Fruit fly (Drosophila melanogaster) whole organism, pupa: ENCODE results near the gene CG14419.

Source experiments
- CG10348 ChIP-seq: fragments of 200-800 bp; sonication (Bioruptor generic); IDR thresholded peaks from 2 replicates; pipeline ENCODE4 v1.3.6; 2022; ENCODE audit warnings: missing biosample characterization, missing genetic modification characterization
- CG12605 ChIP-seq: fragments of 200-800 bp; sonication (Bioruptor generic); IDR thresholded peaks from 2 replicates; pipeline ENCODE4 v1.3.6; 2022; ENCODE audit warnings: missing biosample characterization, missing genetic modification characterization
- CG13204 ChIP-seq: fragments of 200-800 bp; sonication (Bioruptor generic); optimal IDR thresholded peaks from 2 replicates; lab custom pipeline; 2018; ENCODE audit warnings: missing biosample characterization, mild to moderate bottlenecking, missing genetic modification characterization, moderate library complexity
- CG14655 ChIP-seq: fragments of 200-800 bp; sonication (Bioruptor generic); optimal IDR thresholded peaks from 3 replicates; lab custom pipeline; 2017; ENCODE audit warnings: mild to moderate bottlenecking, missing biosample characterization, missing genetic modification reagents, missing genetic modification characterization
- CG15710 ChIP-seq: fragments of 200-800 bp; sonication (Bioruptor generic); optimal IDR thresholded peaks from 2 replicates; lab custom pipeline; 2018; ENCODE audit warnings: missing biosample characterization, mild to moderate bottlenecking, missing genetic modification characterization, moderate library complexity
- CG17806 ChIP-seq: fragments of 200-800 bp; sonication (Bioruptor generic); optimal IDR thresholded peaks from 2 replicates; lab custom pipeline; 2018; ENCODE audit warnings: missing biosample characterization, mild to moderate bottlenecking, missing genetic modification characterization, moderate library complexity
- CG32121 ChIP-seq: fragments of 200-800 bp; sonication (Bioruptor generic); IDR thresholded peaks from 2 replicates; pipeline ENCODE4 v1.3.6; 2022; ENCODE audit warnings: missing biosample characterization, missing genetic modification characterization
- CG34367 ChIP-seq: fragments of 200-800 bp; sonication (Bioruptor generic); optimal IDR thresholded peaks from 2 replicates; lab custom pipeline; 2018; ENCODE audit warnings: missing biosample characterization, mild to moderate bottlenecking, missing genetic modification characterization
- CG4496 ChIP-seq: fragments of 200-800 bp; sonication (Bioruptor generic); IDR thresholded peaks from 3 replicates; pipeline ENCODE4 v1.3.6; 2022; ENCODE audit warnings: missing biosample characterization, missing genetic modification characterization
- CG8159 ChIP-seq: fragments of 200-800 bp; sonication (Bioruptor generic); optimal IDR thresholded peaks from 3 replicates; lab custom pipeline; 2018; ENCODE audit warnings: missing biosample characterization, mild to moderate bottlenecking, missing genetic modification characterization, moderate library complexity
- CG8301 ChIP-seq: fragments of 200-800 bp; sonication (Bioruptor generic); optimal IDR thresholded peaks from 2 replicates; lab custom pipeline; 2018; ENCODE audit warnings: missing biosample characterization, mild to moderate bottlenecking, missing genetic modification characterization
- CG9948 ChIP-seq: fragments of 200-800 bp; sonication (Bioruptor generic); optimal IDR thresholded peaks from 2 replicates; lab custom pipeline; 2018; ENCODE audit warnings: missing biosample characterization, mild to moderate bottlenecking, missing genetic modification characterization, moderate library complexity
- D1 ChIP-seq: fragments of 200-800 bp; sonication (Bioruptor generic); optimal IDR thresholded peaks from 2 replicates; lab custom pipeline; 2018; ENCODE audit warnings: missing biosample characterization, mild to moderate bottlenecking, missing genetic modification characterization, moderate library complexity
- EcR ChIP-seq: fragments of 200-800 bp; sonication (Bioruptor generic); optimal IDR thresholded peaks from 3 replicates; lab custom pipeline; 2019; ENCODE audit warnings: missing biosample characterization, missing genetic modification characterization, mild to moderate bottlenecking, moderate library complexity, missing genetic modification reagents
- Ets98B ChIP-seq: fragments of 200-800 bp; sonication (Bioruptor generic); IDR thresholded peaks from 2 replicates; pipeline ENCODE4 v1.3.6; 2022; ENCODE audit warnings: missing biosample characterization, missing genetic modification characterization
- Pif1A ChIP-seq: fragments of 200-800 bp; sonication (Bioruptor generic); optimal IDR thresholded peaks from 3 replicates; lab custom pipeline; 2016; ENCODE audit warnings: missing biosample characterization, missing genetic modification characterization
- Pif1B ChIP-seq: fragments of 200-800 bp; sonication (Bioruptor generic); optimal IDR thresholded peaks from 3 replicates; lab custom pipeline; 2016; ENCODE audit warnings: missing biosample characterization, missing genetic modification characterization
- Snoo ChIP-seq: fragments of 200-800 bp; sonication (Bioruptor generic); optimal IDR thresholded peaks from 3 replicates; lab custom pipeline; 2017; ENCODE audit warnings: missing biosample characterization, mild to moderate bottlenecking, missing genetic modification characterization, inconsistent platforms
- fd96Ca ChIP-seq: fragments of 200-800 bp; sonication (Bioruptor generic); IDR thresholded peaks from 3 replicates; pipeline ENCODE4 v1.3.6; 2022; ENCODE audit warnings: missing biosample characterization, missing genetic modification characterization
- gl ChIP-seq: fragments of 200-800 bp; sonication (Bioruptor generic); optimal IDR thresholded peaks from 2 replicates; lab custom pipeline; 2018; ENCODE audit warnings: missing biosample characterization, mild to moderate bottlenecking, missing genetic modification characterization
- rn ChIP-seq: fragments of 200-800 bp; sonication (Bioruptor generic); IDR thresholded peaks from 2 replicates; pipeline ENCODE4 v1.3.6; 2022; ENCODE audit warnings: missing biosample characterization, missing genetic modification characterization

The CG14419 gene

DNA sequence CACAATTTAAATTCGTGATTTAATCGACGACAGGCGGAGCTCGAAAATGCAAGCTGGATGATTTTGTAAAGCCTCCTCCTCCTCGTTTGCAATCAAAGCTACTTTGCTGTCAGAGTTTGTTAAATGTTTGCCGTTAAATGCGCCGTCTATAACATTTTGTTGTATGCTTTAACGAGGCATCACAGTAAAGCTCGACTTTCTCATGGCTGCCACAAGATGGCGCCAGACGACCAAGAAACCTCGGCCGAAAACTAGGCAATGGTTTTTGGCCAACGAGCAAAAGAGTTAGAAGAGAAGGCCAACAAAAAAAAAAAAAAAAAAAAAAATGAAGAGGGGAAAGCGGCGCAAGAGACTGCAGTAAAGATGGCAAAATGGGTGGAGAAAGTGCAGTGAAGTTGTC is 16.3 kb downstream of the CG14419 start:
- TF ChIP-seq EcR (GFP tag; lab: Kevin White, UChicago) (no peak), rn (GFP tag; lab: Robert Waterston, UW) (0 out of 2 replicates have a peak, but pooled peaks have one; percentile 34), CG4496 (GFP tag; lab: Robert Waterston, UW) (0 out of 3 replicates have a peak, but pooled peaks have one; percentile 27)

dm6 chrX:2860955-2861354 is 24.8 kb downstream of the CG14419 start:
- TF ChIP-seq CG32121 (GFP tag; lab: Robert Waterston, UW), result no peak
- no peak for TF ChIP-seq gl (tag; lab: Kevin White, UChicago)
- peak; percentile 64; the same call in 2 of the 3 replicates for TF ChIP-seq fd96Ca
- no peak for TF ChIP-seq rn (GFP tag; lab: Robert Waterston, UW)
- TF ChIP-seq CG13204 (GFP tag; lab: Kevin White, UChicago), result no peak
- no peak for TF ChIP-seq CG10348
- peak; percentile 18 for TF ChIP-seq CG15710
- no peak for TF ChIP-seq Snoo (tag; lab: Kevin White, UChicago)
- TF ChIP-seq Pif1B (GFP tag; lab: Kevin White, UChicago), result no peak
- peak; percentile 2 for TF ChIP-seq CG9948
- no peak for TF ChIP-seq D1 (tag; lab: Kevin White, UChicago)
- TF ChIP-seq CG4496 (GFP tag; lab: Robert Waterston, UW), result peak; percentile 50; the same call in 1 of the 3 replicates
- TF ChIP-seq Ets98B (GFP tag; lab: Robert Waterston, UW), result peak; percentile 51
- peak; percentile 46 for TF ChIP-seq CG8159 (tag; lab: Kevin White, UChicago)
- peak; percentile 19 for TF ChIP-seq CG17806 (tag; lab: Kevin White, UChicago)
- no peak for TF ChIP-seq EcR (GFP tag; lab: Kevin White, UChicago)
- peak; percentile 38 for TF ChIP-seq CG14655 (GFP tag; lab: Kevin White, UChicago)
- TF ChIP-seq Pif1A, result no peak
- no peak for TF ChIP-seq CG12605
- peak; percentile 30 for TF ChIP-seq CG8301 (tag; lab: Kevin White, UChicago)
- TF ChIP-seq CG34367 (tag; lab: Kevin White, UChicago), result no peak
